Fruit fly (Drosophila melanogaster): ENCODE data around the gene eIF4EHP.
A peak's percentile ranks its signal among the peaks of the same experiment; 100 is the strongest.

eIF4EHP gene

dm6 chr3R:24046580-24047225 is 62.1 kb downstream of the eIF4EHP start (continued):
- TF ChIP-seq Hr78 (GFP tag; optimal IDR thresholded peaks at IDR 0.05) = no peak
- TF ChIP-seq jim (GFP tag; optimal IDR thresholded peaks at IDR 0.05) = no peak
- TF ChIP-seq rgr (GFP tag; optimal IDR thresholded peaks at IDR 0.05) = no peak
- peak; percentile 6 for TF ChIP-seq sage (GFP tag; optimal IDR thresholded peaks at IDR 0.05)

- TF ChIP-seq Hnf4 (GFP tag; optimal IDR thresholded peaks at IDR 0.05) = peak; percentile 70
- no peak for TF ChIP-seq tai (GFP tag; optimal IDR thresholded peaks at IDR 0.05)
- peak; percentile 25 for TF ChIP-seq fru (GFP tag; optimal IDR thresholded peaks at IDR 0.05)
- no peak for TF ChIP-seq woc (GFP tag; optimal IDR thresholded peaks at IDR 0.05)
- TF ChIP-seq Jra (GFP tag; optimal IDR thresholded peaks at IDR 0.05) = peak; percentile 87
- TF ChIP-seq dsf (GFP tag; optimal IDR thresholded peaks at IDR 0.05; ENCODE audit: borderline replicate concordance) = no peak
- TF ChIP-seq ey (GFP tag; optimal IDR thresholded peaks at IDR 0.05) = peak; percentile 8
- peak; percentile 96 for TF ChIP-seq Hr83 (GFP tag; optimal IDR thresholded peaks at IDR 0.05; ENCODE audit: poor library complexity, severe bottlenecking)
- TF ChIP-seq foxo (GFP tag; optimal IDR thresholded peaks at IDR 0.05) = peak in 1 of 2 experiments; percentile 46
- peak; percentile 36 for TF ChIP-seq Sp1 (GFP tag; optimal IDR thresholded peaks at IDR 0.05)
- TF ChIP-seq CG9705 (GFP tag; optimal IDR thresholded peaks at IDR 0.05) = no peak
- peak; percentile 72 for TF ChIP-seq rgr (GFP tag; optimal IDR thresholded peaks at IDR 0.05)
- peak; percentile 70 for TF ChIP-seq br (GFP tag; optimal IDR thresholded peaks at IDR 0.05)
- TF ChIP-seq Dfd (GFP tag; optimal IDR thresholded peaks at IDR 0.05) = no peak
- peak; percentile 68 for TF ChIP-seq OdsH (GFP tag; optimal IDR thresholded peaks at IDR 0.05)
- peak; percentile 73 for TF ChIP-seq jim (GFP tag; optimal IDR thresholded peaks at IDR 0.05)
- TF ChIP-seq h (GFP tag; optimal IDR thresholded peaks at IDR 0.05) = peak; percentile 66
- TF ChIP-seq psq (GFP tag; optimal IDR thresholded peaks at IDR 0.05) = peak; percentile 39
Measured at dm6 chr3R:24038736-24039556, 69.8 kb downstream of the eIF4EHP start, which contains the start of gene Miro. Gene Miro, minus strand, starts transcription at chr3R:24038847.

dm6 chr3R:24037538-24038265 is 71.1 kb downstream of the eIF4EHP start, which contains the start of gene spas:
Gene spas, plus strand, starts transcription at chr3R:24038215.
- TF ChIP-seq jim (GFP tag; optimal IDR thresholded peaks at IDR 0.05) = no peak
- no peak for TF ChIP-seq CrebA (GFP tag; optimal IDR thresholded peaks at IDR 0.05; ENCODE audit: borderline replicate concordance)
- TF ChIP-seq fru (GFP tag; optimal IDR thresholded peaks at IDR 0.05) = peak; percentile 69
- peak; percentile 49 for TF ChIP-seq dmrt93B (GFP tag; optimal IDR thresholded peaks at IDR 0.05)
- peak; percentile 78 for TF ChIP-seq br (GFP tag; optimal IDR thresholded peaks at IDR 0.05)
- TF ChIP-seq Sp1 (GFP tag; optimal IDR thresholded peaks at IDR 0.05) = peak; percentile 60
- TF ChIP-seq Rel (GFP tag; optimal IDR thresholded peaks at IDR 0.05) = no peak
- peak; percentile 19 for TF ChIP-seq Rel (tag; optimal IDR thresholded peaks at IDR 0.05)
- TF ChIP-seq Myc (optimal IDR thresholded peaks at IDR 0.05) = peak; percentile 91
- TF ChIP-seq sage (GFP tag; optimal IDR thresholded peaks at IDR 0.05) = no peak
- no peak for TF ChIP-seq lola (GFP tag; optimal IDR thresholded peaks at IDR 0.05)
- TF ChIP-seq h (GFP tag; optimal IDR thresholded peaks at IDR 0.05) = peak; percentile 69
- peak; percentile 51 for TF ChIP-seq GATAd (GFP tag; optimal IDR thresholded peaks at IDR 0.05)
- no peak for TF ChIP-seq dl (GFP tag; optimal IDR thresholded peaks at IDR 0.05; ENCODE audit: insufficient read depth in 1 of 2, partially characterized antibody in 2 of 2)
- TF ChIP-seq Mio (GFP tag; optimal IDR thresholded peaks at IDR 0.05) = no peak
- no peak for TF ChIP-seq tai (GFP tag; optimal IDR thresholded peaks at IDR 0.05)
- peak; percentile 64 for TF ChIP-seq ey (GFP tag; optimal IDR thresholded peaks at IDR 0.05)
- TF ChIP-seq foxo (GFP tag; optimal IDR thresholded peaks at IDR 0.05) = peak in 1 of 2 experiments; percentile 74
- no peak for TF ChIP-seq brk (GFP tag; optimal IDR thresholded peaks at IDR 0.05)
- TF ChIP-seq dsf (GFP tag; optimal IDR thresholded peaks at IDR 0.05; ENCODE audit: borderline replicate concordance) = peak; percentile 62
- TF ChIP-seq Dif (GFP tag; optimal IDR thresholded peaks at IDR 0.05; ENCODE audit: partially characterized antibody) = no peak
- peak; percentile 89 for TF ChIP-seq woc (GFP tag; optimal IDR thresholded peaks at IDR 0.05)
- TF ChIP-seq usp (GFP tag; optimal IDR thresholded peaks at IDR 0.05) = no peak
- peak; percentile 65 for TF ChIP-seq Jra (GFP tag; optimal IDR thresholded peaks at IDR 0.05)
- peak; percentile 27 for TF ChIP-seq OdsH (GFP tag; optimal IDR thresholded peaks at IDR 0.05)
- TF ChIP-seq rgr (GFP tag; optimal IDR thresholded peaks at IDR 0.05) = peak; percentile 65
- peak; percentile 45 for TF ChIP-seq Hr83 (GFP tag; optimal IDR thresholded peaks at IDR 0.05; ENCODE audit: poor library complexity, severe bottlenecking)
- peak; percentile 36 for TF ChIP-seq sv (GFP tag; optimal IDR thresholded peaks at IDR 0.05)
- peak; percentile 70 for TF ChIP-seq HLH106 (tag; optimal IDR thresholded peaks at IDR 0.05)
- peak; percentile 48 for TF ChIP-seq CG9705 (GFP tag; optimal IDR thresholded peaks at IDR 0.05)
- TF ChIP-seq Hnf4 (GFP tag; optimal IDR thresholded peaks at IDR 0.05) = peak; percentile 63
- peak; percentile 72 for TF ChIP-seq psq (GFP tag; optimal IDR thresholded peaks at IDR 0.05)
- TF ChIP-seq pan (optimal IDR thresholded peaks at IDR 0.05) = no peak
